Worm (Caenorhabditis elegans) whole organism, early embryonic: ENCODE results near the gene F14D7.1.

ENCODE experiments used
- B0310.2 ChIP-seq: sonication (generic microtip); optimal IDR thresholded peaks from 2 replicates; lab custom pipeline; 2016; ENCODE audit warnings: mild to moderate bottlenecking, missing genetic modification characterization, missing compliant biosample characterization
- F13C5.2 ChIP-seq: sonication (generic microtip); optimal IDR thresholded peaks from 2 replicates; lab custom pipeline; 2017; ENCODE audit warnings: mild to moderate bottlenecking, missing genetic modification characterization, inconsistent platforms, missing compliant biosample characterization
- aly-1 ChIP-seq: sonication (generic microtip); optimal IDR thresholded peaks from 2 replicates; lab custom pipeline; 2016; ENCODE audit warnings: missing genetic modification characterization, missing compliant biosample characterization
- ama-1 ChIP-seq: fragments of 150-350 bp; optimal IDR thresholded peaks from 2 replicates; lab custom pipeline; 2014
- ceh-13 ChIP-seq: fragments of 200-800 bp; sonication (Bioruptor generic); optimal IDR thresholded peaks from 2 replicates; lab custom pipeline; 2018; ENCODE audit warnings: mild to moderate bottlenecking, missing genetic modification characterization, missing compliant biosample characterization
- ceh-36 ChIP-seq: sonication (generic microtip); optimal IDR thresholded peaks from 2 replicates; lab custom pipeline; 2016; ENCODE audit warnings: missing genetic modification characterization, inconsistent platforms, missing compliant biosample characterization
- ets-7 ChIP-seq: sonication (generic microtip); optimal IDR thresholded peaks from 2 replicates; lab custom pipeline; 2016; ENCODE audit warnings: missing genotype, missing genetic modification characterization, missing compliant biosample characterization
- flt-1 ChIP-seq: fragments of 200-800 bp; sonication (Bioruptor generic); IDR thresholded peaks from 2 replicates; pipeline ENCODE4 v1.3.6; 2022; ENCODE audit warnings: missing genetic modification characterization, missing compliant biosample characterization
- hmbx-1 ChIP-seq: sonication (generic microtip); optimal IDR thresholded peaks from 2 replicates; lab custom pipeline; 2016; ENCODE audit warnings: mild to moderate bottlenecking, missing genetic modification characterization, missing compliant biosample characterization
- hmg-4 ChIP-seq: fragments of 200-800 bp; sonication (Bioruptor generic); optimal IDR thresholded peaks from 2 replicates; lab custom pipeline; 2018; ENCODE audit warnings: mild to moderate bottlenecking, missing genetic modification characterization, missing compliant biosample characterization
- hnd-1 ChIP-seq: sonication (generic microtip); optimal IDR thresholded peaks from 2 replicates; lab custom pipeline; 2016; ENCODE audit warnings: missing genetic modification characterization, missing compliant biosample characterization
- pes-1 ChIP-seq: fragments of 200-800 bp; sonication (Bioruptor generic); IDR thresholded peaks from 2 replicates; pipeline ENCODE4 v1.3.6; 2022; ENCODE audit warnings: missing genetic modification reagents, missing genetic modification characterization, missing compliant biosample characterization
- scrt-1 ChIP-seq: fragments of 200-800 bp; sonication (Bioruptor generic); IDR thresholded peaks from 2 replicates; pipeline ENCODE4 v1.3.6; 2022; ENCODE audit warnings: missing genetic modification characterization, missing compliant biosample characterization
- sea-1 ChIP-seq: fragments of 200-800 bp; sonication (Bioruptor generic); conservative IDR thresholded peaks from 2 replicates; pipeline ENCODE4 v1.3.6; 2022; ENCODE audit warnings: missing genetic modification characterization, missing compliant biosample characterization
- tbx-11 ChIP-seq: fragments of 200-800 bp; sonication (Bioruptor generic); IDR thresholded peaks from 2 replicates; pipeline ENCODE4 v1.3.6; 2022; ENCODE audit warnings: missing genetic modification characterization, missing compliant biosample characterization
- tbx-37 ChIP-seq: fragments of 200-800 bp; sonication (Bioruptor generic); conservative IDR thresholded peaks from 2 replicates; pipeline ENCODE4 v1.3.6; 2022; ENCODE audit warnings: missing genetic modification reagents, missing genetic modification characterization, missing compliant biosample characterization
- tra-4 ChIP-seq: sonication (generic microtip); optimal IDR thresholded peaks from 2 replicates; lab custom pipeline; 2017; ENCODE audit warnings: missing genetic modification characterization, missing compliant biosample characterization

F14D7.1 gene

DNA sequence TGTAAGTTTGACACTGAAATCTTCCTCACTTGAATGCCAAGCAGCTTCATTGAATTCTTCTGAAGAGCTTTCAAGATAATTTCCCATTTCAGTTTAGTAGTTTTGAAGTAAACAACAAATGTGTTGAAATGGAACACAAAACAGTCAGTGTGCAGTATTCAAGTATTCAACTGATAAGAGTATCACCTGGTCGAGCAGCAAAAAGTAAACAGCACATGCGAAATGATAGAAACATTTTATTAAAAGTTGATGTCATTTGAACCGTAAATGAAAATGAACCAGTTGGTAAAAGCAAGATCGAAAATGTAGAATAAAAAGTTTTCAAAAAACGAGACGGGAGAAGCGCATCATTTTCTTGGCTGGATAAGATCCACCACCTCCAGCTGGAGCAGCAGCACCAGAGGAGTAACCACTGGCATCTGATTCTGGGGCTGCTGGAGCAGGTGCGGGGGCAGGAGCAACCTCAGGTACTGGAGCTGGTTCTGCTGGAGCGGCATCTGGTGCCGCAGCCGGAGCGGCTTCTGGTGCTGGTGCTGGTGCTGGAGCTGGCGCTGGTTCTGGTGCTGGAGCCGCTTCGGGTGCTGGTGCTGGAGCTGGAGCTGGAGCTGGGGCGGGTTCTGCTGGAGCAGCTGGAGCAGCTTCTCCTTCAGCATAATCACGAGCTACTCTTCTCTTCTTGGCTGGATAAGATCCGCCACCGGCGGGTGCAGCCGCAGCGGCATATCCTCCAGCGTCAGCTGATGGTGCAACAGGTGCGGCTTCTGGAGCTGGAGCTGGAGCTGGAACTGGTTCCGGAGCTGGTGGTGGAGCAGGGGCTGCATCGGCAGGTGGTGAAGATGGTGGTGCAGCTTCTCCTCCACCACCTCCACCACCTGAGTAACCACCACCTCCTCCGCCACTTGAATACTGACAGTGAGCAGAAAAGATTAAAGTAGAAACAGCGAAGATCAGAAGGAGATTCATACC, 35.5 kb upstream of the F14D7.1 start, which contains the start of the genes F47B8.4 and F47B8.18:
Gene F47B8.4 (minus strand): TSS at position 172 of the 966 bp plus-strand sequence.
Gene F47B8.18 (minus strand): TSS at position 963 of the 966 bp plus-strand sequence.
- TF ChIP-seq aly-1 (tag; lab: Kevin White, UChicago) (peak; percentile 26), scrt-1 (GFP tag; lab: Robert Waterston, UW) (no peak)

DNA sequence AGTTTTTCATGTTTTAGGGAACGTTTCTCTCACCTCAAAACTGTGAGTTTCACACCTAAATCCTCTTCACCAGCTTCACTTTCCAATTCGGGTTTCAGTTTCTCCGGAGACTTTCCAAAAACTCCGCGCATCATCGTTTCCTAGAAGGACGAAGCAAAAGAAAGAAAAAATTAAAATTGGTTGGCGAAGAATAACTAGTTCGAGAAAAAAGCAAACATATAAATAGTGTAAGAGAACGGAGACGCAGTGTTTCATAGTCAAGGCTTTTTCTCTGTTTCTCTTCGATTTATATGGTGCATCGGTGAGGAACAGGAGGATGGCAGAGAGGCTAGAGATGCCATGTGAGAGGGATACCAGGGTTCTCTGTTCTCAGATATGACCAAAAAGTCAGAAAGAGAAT, 33.5 kb upstream of the F14D7.1 start, which contains the start of gene F47B8.3:
Gene F47B8.3 (minus strand): TSS at position 261 of the 400 bp plus-strand sequence.
- TF ChIP-seq ceh-13 (GFP tag; lab: Kevin White, UChicago) (no peak), B0310.2 (tag; lab: Kevin White, UChicago) (no peak), hmbx-1 (no peak), F13C5.2 (tag; lab: Kevin White, UChicago) (no peak), scrt-1 (GFP tag; lab: Robert Waterston, UW) (no peak), hnd-1 (tag; lab: Kevin White, UChicago) (no peak), ama-1 (lab: Kevin White, UChicago) (no peak), tbx-11 (GFP tag; lab: Robert Waterston, UW) (no peak), hmg-4 (GFP tag; lab: Kevin White, UChicago) (no peak), aly-1 (tag; lab: Kevin White, UChicago) (no peak), tbx-37 (GFP tag; lab: Robert Waterston, UW) (no peak), sea-1 (GFP tag; lab: Robert Waterston, UW) (no peak), ceh-36 (tag; lab: Kevin White, UChicago) (no peak)

DNA sequence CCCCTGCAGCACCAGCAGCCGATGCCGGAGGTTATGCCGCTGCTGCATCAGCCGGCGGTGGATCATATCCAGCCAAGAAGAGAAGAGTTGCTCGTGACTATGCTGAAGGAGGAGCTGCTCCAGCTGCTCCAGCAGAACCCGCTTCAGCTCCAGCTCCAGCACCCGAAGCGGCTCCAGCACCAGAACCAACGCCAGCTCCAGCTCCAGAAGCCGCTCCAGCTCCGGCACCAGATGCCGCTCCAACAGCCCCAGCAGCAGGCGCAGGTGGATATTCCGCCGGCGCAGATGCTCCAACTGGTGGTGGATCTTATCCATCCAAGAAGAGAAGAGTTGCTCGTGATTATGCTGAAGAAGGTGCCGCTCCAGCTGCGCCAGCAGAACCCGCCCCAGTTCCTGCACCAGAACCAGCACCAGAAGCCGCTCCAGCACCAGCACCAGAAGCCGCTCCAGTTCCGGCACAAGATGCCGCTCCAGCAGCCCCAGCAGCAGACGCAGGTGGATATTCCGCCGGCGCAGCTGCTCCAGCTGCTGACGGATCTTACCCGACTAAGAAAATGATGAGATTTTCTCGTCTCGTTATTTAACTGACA, 31.6 kb upstream of the F14D7.1 start:
- 0 out of 2 replicates have a peak, but pooled peaks have one; percentile 21 for TF ChIP-seq sea-1 (GFP tag; lab: Robert Waterston, UW)
- TF ChIP-seq scrt-1 (GFP tag; lab: Robert Waterston, UW): no peak; the same call in 1 of the 2 replicates
- no peak for TF ChIP-seq hnd-1 (tag; lab: Kevin White, UChicago)
- no peak for TF ChIP-seq tbx-37 (GFP tag; lab: Robert Waterston, UW)
- TF ChIP-seq tbx-11 (GFP tag; lab: Robert Waterston, UW): no peak
- TF ChIP-seq ceh-36 (tag; lab: Kevin White, UChicago): no peak

DNA sequence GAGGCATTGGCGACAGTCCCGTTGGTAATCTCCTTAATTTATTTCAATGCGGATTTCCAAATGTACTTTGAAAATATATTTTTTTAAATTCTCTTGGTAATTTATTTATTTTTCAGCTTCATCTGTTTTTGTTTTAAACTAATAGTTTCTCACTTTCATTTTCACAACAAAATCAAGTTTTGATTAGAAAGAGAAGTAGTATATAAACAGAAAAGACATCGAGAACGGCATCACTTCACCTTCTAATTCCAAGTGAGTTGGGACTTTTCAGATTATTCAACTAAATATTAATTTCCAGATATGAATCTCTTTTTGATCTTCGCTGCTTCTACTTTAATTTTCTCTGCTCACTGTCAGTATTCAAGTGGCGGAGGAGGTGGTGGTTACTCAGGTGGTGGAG, 31.0 kb upstream of the F14D7.1 start, which contains the start of gene F47B8.14:
Gene F47B8.14 (plus strand): TSS at position 301 of the 400 bp plus-strand sequence.
- no peak for TF ChIP-seq ama-1 (lab: Kevin White, UChicago)
- TF ChIP-seq hmbx-1: no peak
- TF ChIP-seq pes-1 (GFP tag; lab: Robert Waterston, UW): no peak
- TF ChIP-seq tbx-37 (GFP tag; lab: Robert Waterston, UW): no peak
- no peak for TF ChIP-seq ceh-36 (tag; lab: Kevin White, UChicago)
- no peak for TF ChIP-seq scrt-1 (GFP tag; lab: Robert Waterston, UW)
- no peak for TF ChIP-seq hnd-1 (tag; lab: Kevin White, UChicago)
- TF ChIP-seq hmg-4 (GFP tag; lab: Kevin White, UChicago): no peak
- TF ChIP-seq tra-4 (tag; lab: Kevin White, UChicago): no peak
- no peak for TF ChIP-seq aly-1 (tag; lab: Kevin White, UChicago)
- no peak for TF ChIP-seq ets-7 (tag; lab: Kevin White, UChicago)
- no peak for TF ChIP-seq tbx-11 (GFP tag; lab: Robert Waterston, UW)
- TF ChIP-seq flt-1 (GFP tag; lab: Robert Waterston, UW): no peak
- TF ChIP-seq F13C5.2 (tag; lab: Kevin White, UChicago): no peak
- TF ChIP-seq ceh-13 (GFP tag; lab: Kevin White, UChicago): no peak
- TF ChIP-seq sea-1 (GFP tag; lab: Robert Waterston, UW): no peak
- TF ChIP-seq B0310.2 (tag; lab: Kevin White, UChicago): no peak

DNA sequence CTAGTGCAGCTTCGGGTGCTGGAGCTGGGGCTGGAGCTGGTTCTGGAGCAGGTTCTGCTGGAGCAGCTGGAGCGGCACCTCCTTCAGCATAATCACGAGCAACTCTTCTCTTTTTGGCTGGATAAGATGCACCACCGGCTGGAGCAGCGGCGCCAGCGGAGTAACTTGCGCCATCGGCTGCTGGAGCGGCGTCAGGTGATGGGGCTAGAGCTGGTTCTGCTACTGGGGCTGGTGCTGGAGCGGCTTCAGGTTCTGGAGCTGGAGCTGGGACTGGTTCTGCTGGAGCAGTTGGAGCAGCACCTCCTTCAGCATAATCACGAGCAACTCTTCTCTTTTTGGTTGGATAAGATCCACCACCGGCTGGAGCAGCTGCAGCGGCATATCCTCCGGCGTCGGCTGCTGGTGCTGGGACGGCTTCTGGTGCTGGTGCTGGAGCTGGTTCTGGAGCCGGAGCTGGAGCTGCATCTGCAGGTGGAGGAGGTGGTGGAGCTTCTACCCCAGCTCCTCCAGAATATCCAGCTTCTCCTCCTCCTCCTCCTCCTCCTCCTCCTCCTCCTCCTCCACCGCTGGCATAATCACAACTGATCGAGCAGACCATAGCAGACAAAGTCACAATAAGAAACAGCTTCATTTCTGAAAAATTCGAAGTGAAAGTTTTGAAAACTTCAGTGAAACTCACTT, 30.0 kb upstream of the F14D7.1 start, which contains the start of gene F47B8.13:
Gene F47B8.13 (minus strand): TSS at position 631 of the 681 bp plus-strand sequence.
- no peak for TF ChIP-seq ets-7 (tag; lab: Kevin White, UChicago)
- peak; percentile 55 for TF ChIP-seq aly-1 (tag; lab: Kevin White, UChicago)
- TF ChIP-seq F13C5.2 (tag; lab: Kevin White, UChicago): no peak
- no peak for TF ChIP-seq hnd-1 (tag; lab: Kevin White, UChicago)

DNA sequence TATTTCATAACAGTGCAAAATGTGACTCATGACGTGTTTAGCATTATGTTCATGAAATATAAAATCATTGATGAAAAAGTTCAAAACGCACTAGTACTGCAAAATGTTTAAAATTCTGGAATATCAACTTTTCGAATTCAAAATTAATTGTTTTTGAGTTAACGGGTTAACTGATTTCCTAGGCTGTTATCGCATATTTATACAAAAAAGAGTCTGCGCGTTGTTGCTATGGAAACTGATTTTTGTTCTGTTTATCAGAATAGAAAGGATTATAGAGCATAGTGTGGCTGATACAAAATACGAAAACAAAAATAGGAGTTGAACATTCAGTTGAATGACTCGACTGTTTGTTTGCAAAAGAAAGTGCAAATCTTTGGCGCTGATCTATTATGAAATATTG, 28.4 kb upstream of the F14D7.1 start:
- no peak for TF ChIP-seq pes-1 (GFP tag; lab: Robert Waterston, UW)
- no peak for TF ChIP-seq sea-1 (GFP tag; lab: Robert Waterston, UW)

DNA sequence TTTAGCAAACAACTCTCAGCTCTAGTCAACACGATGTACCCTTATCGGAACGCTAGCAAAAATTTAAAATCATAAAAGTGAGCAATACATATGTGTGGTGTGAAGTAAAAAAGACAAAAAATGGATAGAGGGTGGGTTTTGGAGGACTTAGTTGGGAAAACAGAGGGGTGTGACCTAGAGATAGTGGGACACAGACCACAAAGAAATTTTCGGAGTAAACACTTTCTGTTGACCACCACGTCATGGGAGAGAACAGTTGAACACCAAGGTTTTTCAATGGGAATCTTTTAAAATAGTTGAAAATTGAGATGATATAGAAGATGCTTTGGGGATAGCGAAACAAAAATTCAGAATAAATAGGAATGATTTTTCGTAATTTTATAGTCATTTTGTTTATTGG, 27.9 kb upstream of the F14D7.1 start:
- TF ChIP-seq tbx-11 (GFP tag; lab: Robert Waterston, UW) (no peak), B0310.2 (tag; lab: Kevin White, UChicago) (no peak), pes-1 (GFP tag; lab: Robert Waterston, UW) (no peak), scrt-1 (GFP tag; lab: Robert Waterston, UW) (no peak), flt-1 (GFP tag; lab: Robert Waterston, UW) (no peak), ama-1 (lab: Kevin White, UChicago) (no peak), tra-4 (tag; lab: Kevin White, UChicago) (no peak), sea-1 (GFP tag; lab: Robert Waterston, UW) (no peak), hnd-1 (tag; lab: Kevin White, UChicago) (no peak), hmg-4 (GFP tag; lab: Kevin White, UChicago) (no peak)
